Worm (Caenorhabditis elegans) whole organism, L1 larva: ENCODE results near the gene nas-4.

Experiments used
- blmp-1 ChIP-seq: fragments of 150-350 bp; optimal IDR thresholded peaks from 2 replicates; lab custom pipeline; 2014; ENCODE audit warnings: missing biosample characterization, missing genetic modification characterization
- mef-2 ChIP-seq: fragments of 150-350 bp; optimal IDR thresholded peaks from 2 replicates; lab custom pipeline; 2014; ENCODE audit warnings: missing biosample characterization, missing genetic modification characterization
- nhr-77 ChIP-seq: fragments of 150-350 bp; optimal IDR thresholded peaks from 2 replicates; lab custom pipeline; 2014; ENCODE audit warnings: missing biosample characterization, missing genetic modification characterization
- pag-3 ChIP-seq: sonication (generic microtip); optimal IDR thresholded peaks from 2 replicates; lab custom pipeline; 2017; ENCODE audit warnings: missing genetic modification characterization, mild to moderate bottlenecking, missing compliant biosample characterization, antibody characterized with exemption, borderline replicate concordance; ENCODE audit not compliant: insufficient read depth
- tbx-2 ChIP-seq: sonication (generic microtip); optimal IDR thresholded peaks from 2 replicates; lab custom pipeline; 2016; ENCODE audit warnings: missing genetic modification characterization, missing compliant biosample characterization
- unc-62 ChIP-seq: fragments of 150-350 bp; optimal IDR thresholded peaks from 2 replicates; lab custom pipeline; 2014; ENCODE audit warnings: missing biosample characterization, missing genetic modification reagents, missing genetic modification characterization

ce11 chrIII:6368524-6368923, 46.9 kb downstream of the nas-4 start:
- TF ChIP-seq mef-2 (tag; lab: Kevin White, UChicago): no peak
- no peak for TF ChIP-seq nhr-77 (tag; lab: Kevin White, UChicago)
- no peak for TF ChIP-seq tbx-2 (tag; lab: Kevin White, UChicago)
- TF ChIP-seq blmp-1 (tag; lab: Kevin White, UChicago): no peak
- TF ChIP-seq unc-62 (GFP tag; lab: Kevin White, UChicago): no peak
- no peak for TF ChIP-seq pag-3 (tag; lab: Kevin White, UChicago)
